Worm (Caenorhabditis elegans) whole organism, young adult: ENCODE results near the gene Y53G8AR.6.
"Not testable (repeated sequence)": the region's sequence is repeated elsewhere in the genome, so short reads cannot be mapped to it uniquely, and the experiment has no call there.

Experiments used
- D2030.7 ChIP-seq: fragments of 200-800 bp; sonication (Bioruptor generic); IDR thresholded peaks from 2 replicates; pipeline ENCODE4 v1.3.6; 2022; ENCODE audit warnings: missing genetic modification reagents, missing genetic modification characterization, missing compliant biosample characterization
- efl-1 ChIP-seq: fragments of 150-350 bp; optimal IDR thresholded peaks from 2 replicates; lab custom pipeline; 2014; ENCODE audit warnings: missing biosample characterization, missing genetic modification reagents, missing genetic modification characterization
- let-607 ChIP-seq, 2 experiments: fragments of 200-800 bp in 1 of 2; sonication (Bioruptor generic) in 1 of 2; sonication (generic microtip) in 1 of 2; optimal IDR thresholded peaks; 2 replicates each; lab custom pipeline; 2016 to 2018; ENCODE audit warnings: mild to moderate bottlenecking in 2 of 2, missing compliant biosample characterization in 2 of 2, missing genetic modification characterization in 2 of 2, moderate library complexity in 2 of 2, missing genotype in 1 of 2
- lir-1 ChIP-seq: fragments of 200-800 bp; sonication (Bioruptor generic); conservative IDR thresholded peaks from 2 replicates; pipeline ENCODE4 v1.3.6; 2022; ENCODE audit warnings: missing genetic modification reagents, missing genetic modification characterization, missing compliant biosample characterization
- sptf-2 ChIP-seq: fragments of 200-800 bp; sonication (Bioruptor generic); optimal IDR thresholded peaks from 2 replicates; lab custom pipeline; 2018; ENCODE audit warnings: mild to moderate bottlenecking, missing genetic modification characterization, missing compliant biosample characterization

DNA sequence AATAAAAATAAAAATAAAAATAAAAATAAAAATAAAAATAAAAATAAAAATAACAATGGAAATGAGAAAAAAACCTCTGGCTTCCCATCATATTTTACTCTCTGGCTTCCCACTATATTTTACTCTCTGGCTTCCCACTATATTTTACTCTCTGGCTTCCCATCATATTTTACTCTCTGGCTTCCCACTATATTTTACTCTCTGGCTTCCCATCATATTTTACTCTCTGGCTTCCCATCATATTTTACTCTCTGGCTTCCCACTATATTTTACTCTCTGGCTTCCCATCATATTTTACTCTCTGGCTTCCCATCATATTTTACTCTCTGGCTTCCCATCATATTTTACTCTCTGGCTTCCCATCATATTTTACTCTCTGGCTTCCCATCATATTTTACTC, 39.7 kb downstream of the Y53G8AR.6 start:
- not testable (repeated sequence) for TF ChIP-seq D2030.7 (GFP tag; lab: Robert Waterston, UW); sptf-2; efl-1 (GFP tag; lab: Kevin White, UChicago); let-607 (tag; optimal IDR thresholded peaks at IDR 0.05; lab: Kevin White, UChicago); lir-1 (GFP tag; lab: Robert Waterston, UW)
